Fruit fly (Drosophila melanogaster): ENCODE measurements around the gene Pten.

The Pten gene

DNA sequence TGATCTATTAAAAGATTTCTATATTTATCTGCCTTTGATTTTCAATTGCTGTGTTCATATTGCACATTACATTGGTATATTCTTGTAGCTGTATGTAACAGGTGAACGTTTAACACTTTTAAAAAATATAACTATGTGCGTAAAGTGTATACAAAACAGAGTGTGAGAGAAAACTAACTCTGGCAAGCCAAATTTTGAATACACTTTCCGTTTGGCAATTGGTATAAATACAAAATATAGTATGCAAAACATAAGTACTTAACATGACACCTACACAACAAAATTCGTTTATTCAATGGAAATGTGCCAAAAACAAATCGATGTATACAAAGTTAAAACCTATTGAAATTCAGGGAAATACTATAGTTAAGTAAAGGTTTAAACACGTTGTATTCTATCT is 28.0 kb downstream of the Pten start:
- TF ChIP-seq psq (optimal IDR thresholded peaks at IDR 0.05): no peak
- no peak for TF ChIP-seq pan (optimal IDR thresholded peaks at IDR 0.05)
- no peak for TF ChIP-seq Dll (optimal IDR thresholded peaks at IDR 0.05)
- no peak for TF ChIP-seq CG8478 (optimal IDR thresholded peaks at IDR 0.05)
- TF ChIP-seq EcR (GFP tag; optimal IDR thresholded peaks at IDR 0.05): no peak
- no peak for TF ChIP-seq usp (GFP tag; optimal IDR thresholded peaks at IDR 0.05)

DNA sequence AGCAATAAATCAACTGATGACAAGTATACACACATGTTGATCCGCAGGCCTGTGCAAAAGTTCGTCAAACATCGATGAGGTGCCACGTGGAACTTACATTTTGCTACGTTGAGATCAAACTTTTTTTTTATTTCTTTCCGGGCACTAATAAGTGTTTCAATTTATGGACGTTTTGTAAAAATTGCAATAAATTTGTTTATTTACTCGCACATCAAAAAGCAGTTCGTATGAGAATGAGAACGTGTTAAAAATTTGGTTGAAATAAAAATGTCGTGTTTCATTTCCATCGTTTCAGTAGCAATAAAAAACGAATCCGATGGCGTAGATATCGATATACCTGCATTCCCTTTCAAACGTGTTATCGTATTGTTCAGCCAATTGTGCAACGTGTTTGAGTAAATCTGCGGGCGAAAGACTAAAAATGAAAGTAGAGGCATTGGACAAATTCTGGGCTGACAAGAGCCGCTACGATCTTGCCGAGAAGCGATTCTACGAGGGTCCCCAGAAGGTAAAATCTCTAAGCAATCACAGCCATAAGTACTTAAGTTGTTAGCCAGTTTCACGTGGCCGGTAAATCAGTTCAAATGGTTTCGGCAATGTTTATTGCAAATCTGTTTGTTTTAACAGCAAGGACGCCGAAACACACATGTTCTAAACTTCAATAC is 28.6 kb downstream of the Pten start, which contains the start of gene eEF1delta:
Gene eEF1delta (plus strand): TSS at position 356 of the 665 bp plus-strand sequence.
- TF ChIP-seq psq (optimal IDR thresholded peaks at IDR 0.05) (no peak), Dll (optimal IDR thresholded peaks at IDR 0.05) (no peak), CG8478 (optimal IDR thresholded peaks at IDR 0.05) (no peak), EcR (GFP tag; optimal IDR thresholded peaks at IDR 0.05) (no peak), pan (optimal IDR thresholded peaks at IDR 0.05) (no peak), usp (GFP tag; optimal IDR thresholded peaks at IDR 0.05) (no peak)

DNA sequence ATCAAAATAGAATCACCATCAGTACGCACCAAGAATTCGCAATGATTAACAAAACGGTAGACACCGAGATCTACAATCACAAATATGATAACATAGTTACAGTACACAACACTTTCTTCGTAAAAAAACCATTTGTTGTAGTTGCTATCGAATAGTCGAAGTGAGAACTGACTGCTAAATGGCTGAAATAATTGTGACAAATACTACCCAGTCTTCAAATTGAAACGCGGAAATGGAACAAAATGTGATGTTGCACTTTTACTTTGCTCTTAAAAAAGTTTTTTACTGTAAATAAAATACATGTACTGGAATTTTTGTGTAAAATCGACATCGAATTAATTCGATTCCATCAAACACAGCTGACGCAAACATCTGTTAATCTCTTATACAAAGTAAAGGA is 29.3 kb downstream of the Pten start, which contains the start of gene ova:
Gene ova (minus strand): TSS at position 183 of the 400 bp plus-strand sequence.
- TF ChIP-seq Dll (optimal IDR thresholded peaks at IDR 0.05): no peak
- TF ChIP-seq CG8478 (optimal IDR thresholded peaks at IDR 0.05): no peak
- no peak for TF ChIP-seq pan (optimal IDR thresholded peaks at IDR 0.05)
- no peak for TF ChIP-seq EcR (GFP tag; optimal IDR thresholded peaks at IDR 0.05)
- TF ChIP-seq psq (optimal IDR thresholded peaks at IDR 0.05): no peak
- no peak for TF ChIP-seq usp (GFP tag; optimal IDR thresholded peaks at IDR 0.05)

DNA sequence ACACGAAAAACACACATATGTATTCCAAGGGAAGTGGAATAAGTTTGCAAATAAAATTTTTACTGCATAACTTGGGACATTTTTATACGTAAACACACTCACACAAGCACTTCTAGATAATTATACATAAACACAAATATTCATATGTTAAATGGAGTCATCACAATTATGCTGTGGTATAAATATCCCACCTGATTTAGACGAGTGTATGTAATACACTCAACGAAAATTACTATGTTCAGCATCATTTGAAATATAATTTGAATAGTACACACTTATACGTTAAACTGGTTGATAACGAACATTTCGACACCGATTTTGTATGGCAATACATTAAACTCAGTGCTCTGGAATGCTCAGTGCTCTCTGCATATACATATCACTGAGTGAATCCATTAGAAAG is 29.8 kb downstream of the Pten start:
- no peak for TF ChIP-seq usp (GFP tag; optimal IDR thresholded peaks at IDR 0.05)

DNA sequence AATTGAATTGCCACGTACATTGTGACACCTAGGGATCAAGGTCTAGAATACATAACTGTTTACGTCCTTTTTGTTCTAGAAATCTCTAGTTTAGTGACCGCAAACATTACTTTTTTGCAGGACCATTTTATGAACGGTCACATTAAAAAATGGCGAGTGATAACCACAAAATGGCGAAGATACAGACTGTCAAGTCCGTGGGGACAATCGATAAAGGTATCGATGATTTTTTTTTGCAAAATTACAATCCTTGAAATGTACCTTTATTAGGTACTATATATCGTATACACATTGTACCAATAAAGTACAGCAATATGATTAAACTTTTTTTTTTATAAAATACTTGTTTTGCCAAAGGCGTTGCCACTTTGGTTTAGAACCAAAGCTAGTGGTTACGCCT is 30.4 kb downstream of the Pten start:
- TF ChIP-seq EcR (GFP tag; optimal IDR thresholded peaks at IDR 0.05) (no peak), pan (optimal IDR thresholded peaks at IDR 0.05) (no peak), psq (optimal IDR thresholded peaks at IDR 0.05) (no peak), Dll (optimal IDR thresholded peaks at IDR 0.05) (no peak), CG8478 (optimal IDR thresholded peaks at IDR 0.05) (no peak), usp (GFP tag; optimal IDR thresholded peaks at IDR 0.05) (no peak)

DNA sequence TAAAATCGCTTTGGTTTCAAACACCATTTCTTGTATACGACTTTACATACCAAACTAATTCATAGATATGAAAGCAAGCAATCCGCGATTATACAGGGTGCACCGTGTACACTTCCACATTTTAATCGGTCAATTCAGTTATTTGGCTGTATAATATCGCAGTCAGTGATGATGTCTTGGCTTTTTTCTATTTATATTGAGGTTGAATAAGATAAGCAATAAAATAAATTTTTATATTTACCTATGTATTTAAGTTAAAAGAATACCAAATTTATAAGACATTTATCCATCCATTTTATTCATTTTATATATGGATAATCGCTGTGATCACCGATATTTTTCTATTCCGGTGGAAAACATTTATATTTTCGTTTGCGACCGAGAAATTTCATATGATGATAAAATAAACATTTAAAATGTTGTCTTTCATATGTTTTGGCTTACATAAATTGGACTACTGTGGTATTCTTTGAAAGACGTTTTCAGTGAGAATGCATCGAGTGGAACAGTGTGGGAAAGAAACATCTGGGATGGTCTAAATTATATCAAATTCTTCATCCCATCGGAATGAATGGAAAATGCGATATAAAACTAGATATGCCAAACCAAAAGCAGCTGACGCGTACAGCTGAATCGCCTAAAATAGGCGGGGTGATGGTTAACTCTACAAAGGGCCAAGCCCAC is 34.0 kb downstream of the Pten start, which contains the start of gene CG5708:
Gene CG5708 (minus strand): TSS at position 85 of the 684 bp plus-strand sequence.
- no peak for TF ChIP-seq Dll (optimal IDR thresholded peaks at IDR 0.05)
- TF ChIP-seq EcR (GFP tag; optimal IDR thresholded peaks at IDR 0.05): no peak
- no peak for TF ChIP-seq psq (optimal IDR thresholded peaks at IDR 0.05)
- TF ChIP-seq CG8478 (optimal IDR thresholded peaks at IDR 0.05): no peak
- TF ChIP-seq usp (GFP tag; optimal IDR thresholded peaks at IDR 0.05): no peak
- TF ChIP-seq pan (optimal IDR thresholded peaks at IDR 0.05): no peak

DNA sequence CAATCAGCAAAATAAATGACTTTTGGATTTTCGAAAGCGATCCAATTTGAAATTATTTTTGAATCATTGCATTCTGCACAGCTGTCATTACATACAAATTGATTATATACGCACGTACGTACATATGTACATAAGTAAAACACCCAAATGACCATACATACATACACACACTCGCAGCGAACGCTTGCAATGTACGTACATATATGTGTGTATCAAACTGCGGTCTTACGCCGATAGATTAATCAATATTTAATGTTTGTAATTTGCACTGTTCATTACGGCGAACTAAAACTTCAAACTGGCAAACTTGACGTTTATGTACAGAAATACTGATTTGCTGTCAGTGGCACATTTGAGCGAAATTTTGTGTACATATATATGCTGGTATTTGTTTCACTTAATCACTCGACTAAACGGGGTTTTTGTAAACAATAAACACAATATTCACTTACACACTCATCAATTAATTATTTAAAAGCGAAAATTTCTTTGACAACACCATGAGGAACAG is 34.6 kb downstream of the Pten start:
- no peak for TF ChIP-seq CG8478 (optimal IDR thresholded peaks at IDR 0.05)
- no peak for TF ChIP-seq usp (GFP tag; optimal IDR thresholded peaks at IDR 0.05)

DNA sequence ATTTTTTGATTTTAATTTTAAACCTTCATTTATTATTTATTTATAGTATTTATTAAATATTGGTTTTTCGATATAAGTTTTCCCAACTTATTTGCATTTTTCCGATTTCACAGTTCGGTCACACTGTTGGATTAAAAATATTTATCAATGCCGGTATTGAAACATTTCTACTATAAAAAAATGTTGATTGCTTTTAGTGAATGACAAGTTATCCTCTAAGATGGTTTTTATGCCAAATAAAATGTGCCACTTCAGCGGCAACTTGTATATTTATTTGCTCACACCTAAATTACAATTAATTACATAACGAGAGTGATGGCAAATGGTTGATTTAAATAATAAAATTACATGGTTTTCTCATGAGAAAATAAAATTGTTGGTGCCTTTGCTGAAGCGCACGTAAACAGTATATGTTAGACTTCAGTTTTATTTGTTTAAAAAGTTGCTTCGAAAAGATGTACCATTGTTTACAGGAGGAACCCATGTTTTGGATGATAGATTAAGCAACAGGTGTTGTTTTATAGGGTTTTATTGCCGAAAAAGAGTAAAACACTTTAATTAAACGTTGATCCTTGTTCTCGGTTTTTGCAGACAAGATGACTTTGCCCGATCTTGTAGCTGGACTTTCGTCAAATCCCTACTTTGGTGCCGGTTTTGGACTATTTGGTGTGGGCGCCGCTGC is 38.2 kb downstream of the Pten start, which contains the start of gene Bcs1:
Gene Bcs1 (plus strand): TSS at position 108 of the 682 bp plus-strand sequence.
- no peak for TF ChIP-seq CG8478 (optimal IDR thresholded peaks at IDR 0.05)
- no peak for TF ChIP-seq EcR (GFP tag; optimal IDR thresholded peaks at IDR 0.05)
- TF ChIP-seq Dll (optimal IDR thresholded peaks at IDR 0.05): no peak
- TF ChIP-seq pan (optimal IDR thresholded peaks at IDR 0.05): no peak
- TF ChIP-seq usp (GFP tag; optimal IDR thresholded peaks at IDR 0.05): no peak
- no peak for TF ChIP-seq psq (optimal IDR thresholded peaks at IDR 0.05)

DNA sequence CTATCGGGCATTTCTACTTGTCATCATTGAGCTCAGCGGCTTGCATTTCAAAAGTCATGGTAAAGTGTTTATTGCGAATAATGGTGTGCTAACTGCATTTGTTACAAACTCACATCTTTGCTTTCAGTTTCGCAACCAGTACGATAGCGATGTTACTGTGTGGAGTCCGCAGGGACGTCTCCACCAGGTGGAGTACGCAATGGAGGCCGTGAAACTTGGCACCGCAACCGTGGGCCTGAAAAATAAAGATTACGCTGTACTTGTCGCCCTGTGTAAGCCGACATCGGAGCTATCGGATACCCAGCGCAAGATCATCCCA is 39.5 kb downstream of the Pten start:
- TF ChIP-seq EcR (GFP tag; optimal IDR thresholded peaks at IDR 0.05) (no peak), usp (GFP tag; optimal IDR thresholded peaks at IDR 0.05) (no peak), psq (optimal IDR thresholded peaks at IDR 0.05) (no peak), Dll (optimal IDR thresholded peaks at IDR 0.05) (no peak), pan (optimal IDR thresholded peaks at IDR 0.05) (no peak), CG8478 (optimal IDR thresholded peaks at IDR 0.05) (no peak)

DNA sequence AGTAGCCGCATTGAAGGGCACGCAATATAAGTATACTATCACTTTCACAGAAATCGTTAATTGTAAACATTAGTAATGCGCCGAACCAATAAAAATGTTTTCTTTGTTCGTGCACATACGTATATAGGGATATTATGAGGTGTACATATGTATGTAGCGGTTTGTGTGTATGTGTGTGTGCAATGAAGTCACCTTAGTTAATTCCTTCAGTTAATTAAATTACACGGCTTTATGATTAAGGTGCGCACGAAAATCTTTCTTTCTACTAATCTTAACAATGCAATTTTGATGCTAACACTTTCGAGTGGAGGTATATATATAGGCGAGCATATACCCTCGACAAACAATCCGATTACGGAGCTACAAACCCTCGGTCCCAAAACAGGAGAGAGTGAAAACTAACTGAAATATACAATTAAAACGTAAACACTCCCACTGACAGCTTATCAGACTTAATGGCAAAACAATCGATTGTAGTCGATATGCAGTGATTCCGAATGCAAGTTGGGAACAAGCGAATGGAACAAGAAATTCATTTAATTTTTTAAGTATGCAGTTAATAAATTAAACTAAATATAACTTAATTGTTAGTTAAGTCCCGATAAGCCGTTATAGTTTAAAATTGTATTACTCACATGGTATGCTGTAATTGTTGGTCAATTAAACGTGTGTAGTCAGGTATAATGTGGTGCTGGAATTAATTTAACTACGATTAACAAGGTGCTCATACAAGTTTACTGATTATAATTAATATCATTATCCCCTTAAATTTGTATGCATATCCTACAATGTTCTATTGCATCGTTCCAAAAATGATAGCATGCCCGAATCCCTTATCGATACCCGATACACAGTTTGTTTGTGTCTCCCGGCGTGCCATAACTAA is 40.1 kb downstream of the Pten start, which contains the start of the genes Npc1a and Prosalpha6:
Gene Npc1a (minus strand): TSS at position 716 of the 886 bp plus-strand sequence.
Gene Prosalpha6 (plus strand): TSS at position 851 of the 886 bp plus-strand sequence.
- TF ChIP-seq pan (optimal IDR thresholded peaks at IDR 0.05): no peak

DNA sequence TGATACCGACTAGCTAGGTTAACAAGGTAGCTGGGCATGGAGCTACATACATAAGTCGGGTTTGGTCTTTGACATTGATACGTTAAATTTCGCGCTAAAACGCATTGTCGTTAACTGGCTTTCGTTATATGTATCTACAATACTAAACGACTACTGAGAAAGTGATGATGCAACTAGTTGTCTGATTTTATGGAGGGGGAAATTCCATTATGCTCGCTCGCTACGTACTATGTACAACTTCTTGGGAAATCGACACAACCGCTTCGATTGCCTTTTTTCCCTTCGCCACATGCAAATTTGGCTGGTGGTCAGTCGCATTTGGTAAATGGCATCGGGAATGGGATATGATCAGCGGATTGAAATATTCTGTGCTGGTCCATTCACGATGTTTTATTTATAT is 40.8 kb downstream of the Pten start:
- TF ChIP-seq CG8478 (optimal IDR thresholded peaks at IDR 0.05) (no peak), usp (GFP tag; optimal IDR thresholded peaks at IDR 0.05) (no peak), EcR (GFP tag; optimal IDR thresholded peaks at IDR 0.05) (no peak), Dll (optimal IDR thresholded peaks at IDR 0.05) (no peak), pan (optimal IDR thresholded peaks at IDR 0.05) (no peak), psq (optimal IDR thresholded peaks at IDR 0.05) (no peak)
